Fruit fly (Drosophila melanogaster) whole organism, prepupa: Measurements from ENCODE around the gene rux.

Source experiments
- CG10631 ChIP-seq: fragments of 200-800 bp; sonication (Bioruptor generic); optimal IDR thresholded peaks from 2 replicates; lab custom pipeline; 2016; ENCODE audit warnings: missing biosample characterization, missing genetic modification characterization
- CG11294 ChIP-seq: fragments of 200-800 bp; sonication (Bioruptor generic); IDR thresholded peaks from 2 replicates; pipeline ENCODE4 v1.3.6; 2022; ENCODE audit warnings: missing biosample characterization, missing genetic modification characterization
- CG11762 ChIP-seq: fragments of 200-800 bp; sonication (Bioruptor generic); optimal IDR thresholded peaks from 3 replicates; lab custom pipeline; 2016; ENCODE audit warnings: missing biosample characterization, missing genetic modification characterization; ENCODE audit not compliant: insufficient read depth
- CG11902 ChIP-seq: fragments of 200-800 bp; sonication (Bioruptor generic); optimal IDR thresholded peaks from 3 replicates; lab custom pipeline; 2016; ENCODE audit warnings: missing biosample characterization, missing genetic modification characterization
- CG15336 ChIP-seq: fragments of 200-800 bp; sonication (Bioruptor generic); IDR thresholded peaks from 2 replicates; pipeline ENCODE4 v1.3.6; 2022; ENCODE audit warnings: missing biosample characterization, missing genetic modification characterization
- CG1621 ChIP-seq: fragments of 200-800 bp; sonication (Bioruptor generic); optimal IDR thresholded peaks from 3 replicates; lab custom pipeline; 2018; ENCODE audit warnings: missing biosample characterization, mild to moderate bottlenecking, missing genetic modification characterization
- CG31627 ChIP-seq: fragments of 200-800 bp; sonication (Bioruptor generic); optimal IDR thresholded peaks from 3 replicates; lab custom pipeline; 2016; ENCODE audit warnings: missing biosample characterization, missing genetic modification characterization
- CG32006 ChIP-seq: fragments of 200-800 bp; sonication (Bioruptor generic); optimal IDR thresholded peaks from 3 replicates; lab custom pipeline; 2017; ENCODE audit warnings: missing biosample characterization, mild to moderate bottlenecking, missing genetic modification characterization
- CG4318 ChIP-seq: fragments of 200-800 bp; sonication (Bioruptor generic); optimal IDR thresholded peaks from 3 replicates; lab custom pipeline; 2017; ENCODE audit warnings: missing biosample characterization, mild to moderate bottlenecking, missing genetic modification characterization
- CG6163 ChIP-seq: fragments of 200-800 bp; sonication (Bioruptor generic); IDR thresholded peaks from 3 replicates; pipeline ENCODE4 v1.3.6; 2022; ENCODE audit warnings: missing biosample characterization, missing genetic modification characterization
- CG6276 ChIP-seq: fragments of 200-800 bp; sonication (Bioruptor generic); optimal IDR thresholded peaks from 2 replicates; lab custom pipeline; 2017; ENCODE audit warnings: missing biosample characterization, mild to moderate bottlenecking, missing genetic modification characterization
- CG6808 ChIP-seq: fragments of 200-800 bp; sonication (Bioruptor generic); optimal IDR thresholded peaks from 3 replicates; lab custom pipeline; 2017; ENCODE audit warnings: missing biosample characterization, missing genetic modification characterization, mild to moderate bottlenecking, moderate library complexity, missing genetic modification reagents
- CG6854 ChIP-seq: fragments of 200-800 bp; sonication (Bioruptor generic); optimal IDR thresholded peaks from 2 replicates; lab custom pipeline; 2017; ENCODE audit warnings: missing biosample characterization, mild to moderate bottlenecking, missing genetic modification characterization
- CG7368 ChIP-seq: fragments of 200-800 bp; sonication (Bioruptor generic); optimal IDR thresholded peaks from 3 replicates; lab custom pipeline; 2016; ENCODE audit warnings: missing biosample characterization, missing genetic modification characterization
- CG8119 ChIP-seq: fragments of 200-800 bp; sonication (Bioruptor generic); IDR thresholded peaks from 3 replicates; pipeline ENCODE4 v1.3.6; 2022; ENCODE audit warnings: missing biosample characterization, missing genetic modification characterization
- CG8319 ChIP-seq: fragments of 200-800 bp; sonication (Bioruptor generic); optimal IDR thresholded peaks from 3 replicates; lab custom pipeline; 2016; ENCODE audit warnings: missing biosample characterization, missing genetic modification characterization
- CG8632 ChIP-seq: fragments of 200-800 bp; sonication (Bioruptor generic); optimal IDR thresholded peaks from 3 replicates; lab custom pipeline; 2016; ENCODE audit warnings: missing biosample characterization, missing genetic modification characterization
- Eip78C ChIP-seq: fragments of 200-800 bp; sonication (Bioruptor generic); peaks from one replicate; lab custom pipeline; 2016; ENCODE audit warnings: missing biosample characterization, missing genetic modification characterization
- Eip93F ChIP-seq: fragments of 200-800 bp; sonication (Bioruptor generic); optimal IDR thresholded peaks from 2 replicates; lab custom pipeline; 2016; ENCODE audit warnings: missing biosample characterization, mild to moderate bottlenecking, missing genetic modification characterization
- Ets21C ChIP-seq: fragments of 200-800 bp; sonication (Bioruptor generic); optimal IDR thresholded peaks from 3 replicates; lab custom pipeline; 2016; ENCODE audit warnings: missing biosample characterization, missing genetic modification characterization
- Ets96B ChIP-seq: fragments of 200-800 bp; optimal IDR thresholded peaks from 2 replicates; lab custom pipeline; 2019; ENCODE audit warnings: missing biosample characterization, mild to moderate bottlenecking, missing genetic modification characterization, moderate library complexity
- Gug ChIP-seq: fragments of 200-800 bp; sonication (Bioruptor generic); IDR thresholded peaks from 2 replicates; pipeline ENCODE4 v1.3.6; 2022; ENCODE audit warnings: missing biosample characterization, missing genetic modification characterization
- Hr38 ChIP-seq: sonication (Bioruptor generic); optimal IDR thresholded peaks from 2 replicates; lab custom pipeline; 2016; ENCODE audit warnings: missing biosample characterization, missing genetic modification characterization
- Hr39 ChIP-seq: fragments of 200-800 bp; sonication (Bioruptor generic); optimal IDR thresholded peaks from 2 replicates; lab custom pipeline; 2016; ENCODE audit warnings: missing biosample characterization, missing genetic modification characterization
- Hr4 ChIP-seq: fragments of 200-800 bp; sonication (Bioruptor generic); optimal IDR thresholded peaks from 3 replicates; lab custom pipeline; 2016; ENCODE audit warnings: missing biosample characterization, missing genetic modification characterization
- Met ChIP-seq: fragments of 200-800 bp; sonication (Bioruptor generic); optimal IDR thresholded peaks from 3 replicates; lab custom pipeline; 2016; ENCODE audit warnings: missing biosample characterization, missing genetic modification characterization
- OdsH ChIP-seq: fragments of 200-800 bp; sonication (Bioruptor generic); optimal IDR thresholded peaks from 3 replicates; lab custom pipeline; 2016; ENCODE audit warnings: missing biosample characterization, missing genetic modification characterization
- Sox14 ChIP-seq: fragments of 200-800 bp; sonication (Bioruptor generic); optimal IDR thresholded peaks from 3 replicates; lab custom pipeline; 2016; ENCODE audit warnings: missing biosample characterization, missing genetic modification characterization
- Sox15 ChIP-seq: fragments of 200-800 bp; sonication (Bioruptor generic); optimal IDR thresholded peaks from 3 replicates; lab custom pipeline; 2016; ENCODE audit warnings: missing biosample characterization, missing genetic modification characterization
- acj6 ChIP-seq: fragments of 200-800 bp; sonication (Bioruptor generic); optimal IDR thresholded peaks from 3 replicates; lab custom pipeline; 2016; ENCODE audit warnings: missing biosample characterization, missing genetic modification characterization
- cyc ChIP-seq: fragments of 200-800 bp; sonication (Bioruptor generic); optimal IDR thresholded peaks from 3 replicates; lab custom pipeline; 2016; ENCODE audit warnings: missing biosample characterization, missing genetic modification characterization
- dsx ChIP-seq: fragments of 200-800 bp; optimal IDR thresholded peaks from 3 replicates; lab custom pipeline; 2019; ENCODE audit warnings: missing biosample characterization, mild to moderate bottlenecking, missing genetic modification characterization, moderate library complexity; ENCODE audit not compliant: poor library complexity, severe bottlenecking
- eg ChIP-seq: fragments of 200-800 bp; sonication (Bioruptor generic); IDR thresholded peaks from 3 replicates; pipeline ENCODE4 v1.3.6; 2022; ENCODE audit warnings: missing biosample characterization, missing genetic modification characterization
- fd59A ChIP-seq: fragments of 200-800 bp; sonication (Bioruptor generic); optimal IDR thresholded peaks from 2 replicates; lab custom pipeline; 2017; ENCODE audit warnings: missing biosample characterization, mild to moderate bottlenecking, missing genetic modification characterization, missing genetic modification reagents
- fd85E ChIP-seq: fragments of 200-800 bp; sonication (Bioruptor generic); optimal IDR thresholded peaks from 3 replicates; lab custom pipeline; 2016; ENCODE audit warnings: missing biosample characterization, missing genetic modification characterization
- fkh ChIP-seq: fragments of 200-800 bp; sonication (Bioruptor generic); optimal IDR thresholded peaks from 3 replicates; lab custom pipeline; 2017; ENCODE audit warnings: missing biosample characterization, mild to moderate bottlenecking, missing genetic modification characterization, moderate library complexity
- net ChIP-seq: fragments of 200-800 bp; sonication (Bioruptor generic); optimal IDR thresholded peaks from 3 replicates; lab custom pipeline; 2016; ENCODE audit warnings: missing biosample characterization, missing genetic modification characterization
- pdm3 ChIP-seq: fragments of 200-800 bp; sonication (Bioruptor generic); optimal IDR thresholded peaks from 3 replicates; lab custom pipeline; 2016; ENCODE audit warnings: missing biosample characterization, missing genetic modification characterization
- salr ChIP-seq, 2 experiments: fragments of 200-800 bp; sonication (Bioruptor generic); optimal IDR thresholded peaks; 3 replicates each; lab custom pipeline; 2016 to 2018; ENCODE audit warnings: missing biosample characterization in 2 of 2, missing genetic modification characterization in 2 of 2, mild to moderate bottlenecking in 1 of 2
- svp ChIP-seq: fragments of 200-800 bp; sonication (Bioruptor generic); peaks from one replicate; lab custom pipeline; 2016; ENCODE audit warnings: missing biosample characterization, missing genetic modification characterization
- topi ChIP-seq: fragments of 200-800 bp; sonication (Bioruptor generic); optimal IDR thresholded peaks from 3 replicates; lab custom pipeline; 2016; ENCODE audit warnings: missing biosample characterization, missing genetic modification characterization
- vri ChIP-seq: fragments of 200-800 bp; sonication (Bioruptor generic); optimal IDR thresholded peaks from 3 replicates; lab custom pipeline; 2016; ENCODE audit warnings: missing biosample characterization, mild to moderate bottlenecking, missing genetic modification characterization

Gene rux

dm6 chrX:6067281-6068008, 29.8 kb upstream of the rux start, which contains the start of gene CG5928:
TSS of gene CG5928 (plus strand) at chrX:6067958.
- TF ChIP-seq CG8119 (GFP tag; lab: Robert Waterston, UW) = peak; percentile 54; the same call in 2 of the 3 replicates
- no peak for TF ChIP-seq pdm3 (GFP tag; lab: Kevin White, UChicago)
- peak in 1 of 2 experiments; percentile 23 for TF ChIP-seq salr (GFP tag; optimal IDR thresholded peaks at IDR 0.05; lab: Kevin White, UChicago)
- peak; percentile 32; the same call in 1 of the 3 replicates for TF ChIP-seq eg (GFP tag; lab: Robert Waterston, UW)
- TF ChIP-seq CG15336 (GFP tag; lab: Robert Waterston, UW) = peak; percentile 26; the same call in 1 of the 2 replicates
- no peak for TF ChIP-seq fkh (GFP tag; lab: Kevin White, UChicago)
- TF ChIP-seq Hr4 (GFP tag; lab: Kevin White, UChicago) = no peak
- TF ChIP-seq CG8632 (GFP tag; lab: Kevin White, UChicago) = no peak
- TF ChIP-seq CG7368 (GFP tag; lab: Kevin White, UChicago) = no peak
- peak; percentile 41 for TF ChIP-seq Eip78C (GFP tag; lab: Kevin White, UChicago)
- TF ChIP-seq Eip93F (GFP tag; lab: Kevin White, UChicago) = no peak
- TF ChIP-seq CG10631 = no peak
- peak; percentile 1 for TF ChIP-seq OdsH (GFP tag; lab: Kevin White, UChicago)
- TF ChIP-seq dsx (GFP tag; lab: Kevin White, UChicago) = no peak
- peak; percentile 60 for TF ChIP-seq CG6276 (GFP tag; lab: Kevin White, UChicago)
- no peak for TF ChIP-seq topi (GFP tag; lab: Kevin White, UChicago)
- TF ChIP-seq CG32006 (GFP tag; lab: Kevin White, UChicago) = peak; percentile 60
- TF ChIP-seq Gug = no peak
- TF ChIP-seq CG4318 = peak; percentile 18
- no peak for TF ChIP-seq CG11294 (GFP tag; lab: Robert Waterston, UW)
- no peak for TF ChIP-seq Sox14 (GFP tag; lab: Kevin White, UChicago)
- peak; percentile 32; the same call in 2 of the 3 replicates for TF ChIP-seq CG6163
- TF ChIP-seq cyc = no peak
- no peak for TF ChIP-seq CG6854 (GFP tag; lab: Kevin White, UChicago)

dm6 chrX:6066316-6066715, 28.7 kb upstream of the rux start, which contains the start of gene CG43115:
TSS of gene CG43115 (minus strand) at chrX:6066416.
- no peak for TF ChIP-seq fkh (GFP tag; lab: Kevin White, UChicago)
- no peak for TF ChIP-seq Hr39 (GFP tag; lab: Kevin White, UChicago)
- TF ChIP-seq CG1621 (tag; lab: Kevin White, UChicago) = no peak
- no peak for TF ChIP-seq CG6276 (GFP tag; lab: Kevin White, UChicago)
- TF ChIP-seq CG11762 (GFP tag; lab: Kevin White, UChicago) = no peak
- no peak for TF ChIP-seq Met
- TF ChIP-seq CG11902 = no peak
- TF ChIP-seq CG7368 (GFP tag; lab: Kevin White, UChicago) = no peak
- TF ChIP-seq salr (GFP tag; optimal IDR thresholded peaks at IDR 0.05; lab: Kevin White, UChicago) = no peak
- TF ChIP-seq topi (GFP tag; lab: Kevin White, UChicago) = no peak
- no peak for TF ChIP-seq acj6 (GFP tag; lab: Kevin White, UChicago)
- no peak for TF ChIP-seq CG31627 (GFP tag; lab: Kevin White, UChicago)
- no peak for TF ChIP-seq CG8319 (GFP tag; lab: Kevin White, UChicago)
- no peak for TF ChIP-seq CG6808 (GFP tag; lab: Kevin White, UChicago)
- TF ChIP-seq svp (GFP tag; lab: Kevin White, UChicago) = no peak
- no peak for TF ChIP-seq Sox15 (GFP tag; lab: Kevin White, UChicago)
- TF ChIP-seq Hr38 = no peak

- no peak for TF ChIP-seq OdsH (GFP tag; lab: Kevin White, UChicago)
- no peak for TF ChIP-seq net (GFP tag; lab: Kevin White, UChicago)
- no peak for TF ChIP-seq salr (GFP tag; optimal IDR thresholded peaks at IDR 0.05; lab: Kevin White, UChicago)
- TF ChIP-seq fd59A = no peak
- no peak for TF ChIP-seq Ets96B (tag; lab: Kevin White, UChicago)
- TF ChIP-seq dsx (GFP tag; lab: Kevin White, UChicago) = no peak
- TF ChIP-seq Ets21C (GFP tag; lab: Kevin White, UChicago) = no peak
- peak; percentile 21 for TF ChIP-seq vri (GFP tag; lab: Kevin White, UChicago)
- TF ChIP-seq fd85E (GFP tag; lab: Kevin White, UChicago) = no peak
- TF ChIP-seq, all 60 proteins: peak for 1
These were observed 26.9 kb upstream of the rux start for dm6 chrX:6064508-6064907.
